Worm (Caenorhabditis elegans): Measurements from ENCODE around the gene F32D8.15.

DNA sequence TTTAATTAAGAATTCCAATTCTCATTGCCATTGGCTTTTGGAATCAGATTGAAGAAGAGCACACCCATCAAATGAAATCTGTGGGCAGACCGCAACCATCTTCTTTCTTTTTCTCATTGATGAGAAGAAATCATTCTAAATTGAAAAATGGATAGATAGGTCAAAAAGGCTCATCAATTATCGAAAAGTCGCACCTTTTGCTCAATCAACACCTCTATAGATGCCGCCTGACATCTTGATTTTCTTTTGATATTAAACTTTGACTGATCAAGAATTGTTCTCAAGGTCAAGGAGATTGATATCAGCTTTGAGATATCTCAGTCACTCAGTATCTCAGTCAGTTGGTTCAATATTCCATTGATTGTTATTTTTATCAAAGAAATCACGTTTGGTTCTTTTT lies 6.1 kb downstream of the F32D8.15 start:
- no peak for TF ChIP-seq D2030.7 (GFP tag; IDR thresholded peaks at IDR 0.05)
- no peak for TF ChIP-seq ceh-91 (GFP tag; IDR thresholded peaks at IDR 0.05)
- no peak for TF ChIP-seq let-526 (GFP tag; IDR thresholded peaks at IDR 0.05)
- TF ChIP-seq pha-4 (tag; optimal IDR thresholded peaks at IDR 0.05): no peak
- TF ChIP-seq F23B12.7 (tag; optimal IDR thresholded peaks at IDR 0.05; ENCODE audit: insufficient read depth): no peak
- TF ChIP-seq let-607 (tag; optimal IDR thresholded peaks at IDR 0.05): no peak
- no peak for TF ChIP-seq egl-44 (GFP tag; IDR thresholded peaks at IDR 0.05)
- no peak for TF ChIP-seq mxl-1 (tag; optimal IDR thresholded peaks at IDR 0.05)

All from whole organism, young adult.